Worm (Caenorhabditis elegans) whole organism, early embryonic: ENCODE measurements around the gene str-14.

Experiments used
- B0310.2 ChIP-seq: sonication (generic microtip); optimal IDR thresholded peaks from 2 replicates; lab custom pipeline; 2016; ENCODE audit warnings: mild to moderate bottlenecking, missing genetic modification characterization, missing compliant biosample characterization
- F13C5.2 ChIP-seq: sonication (generic microtip); optimal IDR thresholded peaks from 2 replicates; lab custom pipeline; 2017; ENCODE audit warnings: mild to moderate bottlenecking, missing genetic modification characterization, inconsistent platforms, missing compliant biosample characterization
- aly-1 ChIP-seq: sonication (generic microtip); optimal IDR thresholded peaks from 2 replicates; lab custom pipeline; 2016; ENCODE audit warnings: missing genetic modification characterization, missing compliant biosample characterization
- ama-1 ChIP-seq: fragments of 150-350 bp; optimal IDR thresholded peaks from 2 replicates; lab custom pipeline; 2014
- ceh-13 ChIP-seq: fragments of 200-800 bp; sonication (Bioruptor generic); optimal IDR thresholded peaks from 2 replicates; lab custom pipeline; 2018; ENCODE audit warnings: mild to moderate bottlenecking, missing genetic modification characterization, missing compliant biosample characterization
- ceh-36 ChIP-seq: sonication (generic microtip); optimal IDR thresholded peaks from 2 replicates; lab custom pipeline; 2016; ENCODE audit warnings: missing genetic modification characterization, inconsistent platforms, missing compliant biosample characterization
- ets-7 ChIP-seq: sonication (generic microtip); optimal IDR thresholded peaks from 2 replicates; lab custom pipeline; 2016; ENCODE audit warnings: missing genotype, missing genetic modification characterization, missing compliant biosample characterization
- flt-1 ChIP-seq: fragments of 200-800 bp; sonication (Bioruptor generic); IDR thresholded peaks from 2 replicates; pipeline ENCODE4 v1.3.6; 2022; ENCODE audit warnings: missing genetic modification characterization, missing compliant biosample characterization
- hmbx-1 ChIP-seq: sonication (generic microtip); optimal IDR thresholded peaks from 2 replicates; lab custom pipeline; 2016; ENCODE audit warnings: mild to moderate bottlenecking, missing genetic modification characterization, missing compliant biosample characterization
- hmg-4 ChIP-seq: fragments of 200-800 bp; sonication (Bioruptor generic); optimal IDR thresholded peaks from 2 replicates; lab custom pipeline; 2018; ENCODE audit warnings: mild to moderate bottlenecking, missing genetic modification characterization, missing compliant biosample characterization
- hnd-1 ChIP-seq: sonication (generic microtip); optimal IDR thresholded peaks from 2 replicates; lab custom pipeline; 2016; ENCODE audit warnings: missing genetic modification characterization, missing compliant biosample characterization
- pes-1 ChIP-seq: fragments of 200-800 bp; sonication (Bioruptor generic); IDR thresholded peaks from 2 replicates; pipeline ENCODE4 v1.3.6; 2022; ENCODE audit warnings: missing genetic modification reagents, missing genetic modification characterization, missing compliant biosample characterization
- scrt-1 ChIP-seq: fragments of 200-800 bp; sonication (Bioruptor generic); IDR thresholded peaks from 2 replicates; pipeline ENCODE4 v1.3.6; 2022; ENCODE audit warnings: missing genetic modification characterization, missing compliant biosample characterization
- sea-1 ChIP-seq: fragments of 200-800 bp; sonication (Bioruptor generic); conservative IDR thresholded peaks from 2 replicates; pipeline ENCODE4 v1.3.6; 2022; ENCODE audit warnings: missing genetic modification characterization, missing compliant biosample characterization
- tbx-11 ChIP-seq: fragments of 200-800 bp; sonication (Bioruptor generic); IDR thresholded peaks from 2 replicates; pipeline ENCODE4 v1.3.6; 2022; ENCODE audit warnings: missing genetic modification characterization, missing compliant biosample characterization
- tbx-37 ChIP-seq: fragments of 200-800 bp; sonication (Bioruptor generic); conservative IDR thresholded peaks from 2 replicates; pipeline ENCODE4 v1.3.6; 2022; ENCODE audit warnings: missing genetic modification reagents, missing genetic modification characterization, missing compliant biosample characterization
- tra-4 ChIP-seq: sonication (generic microtip); optimal IDR thresholded peaks from 2 replicates; lab custom pipeline; 2017; ENCODE audit warnings: missing genetic modification characterization, missing compliant biosample characterization

The str-14 gene

ce11 chrV:16433471-16433870 lies 21.5 kb downstream of the str-14 start, which contains the start of gene clec-234:
clec-234 (minus strand) TSS chrV:16433571.
- TF ChIP-seq hnd-1 (no peak), ceh-36 (tag; lab: Kevin White, UChicago) (no peak), B0310.2 (tag; lab: Kevin White, UChicago) (no peak), flt-1 (GFP tag; lab: Robert Waterston, UW) (no peak), hmbx-1 (tag; lab: Kevin White, UChicago) (no peak), ceh-13 (no peak), ets-7 (tag; lab: Kevin White, UChicago) (no peak), tbx-11 (no peak), ama-1 (lab: Kevin White, UChicago) (no peak), F13C5.2 (tag; lab: Kevin White, UChicago) (no peak), sea-1 (no peak), hmg-4 (GFP tag; lab: Kevin White, UChicago) (no peak), tra-4 (tag; lab: Kevin White, UChicago) (no peak)

ce11 chrV:16429940-16430339 lies 25.0 kb downstream of the str-14 start, which contains the start of gene str-73:
str-73 (plus strand) TSS chrV:16430240.
- TF ChIP-seq sea-1 (no peak), tbx-11 (no peak), ceh-13 (no peak)

- TF ChIP-seq ets-7 (tag; lab: Kevin White, UChicago) (no peak), tbx-37 (no peak), pes-1 (GFP tag; lab: Robert Waterston, UW) (no peak), B0310.2 (tag; lab: Kevin White, UChicago) (no peak), scrt-1 (GFP tag; lab: Robert Waterston, UW) (no peak), tbx-11 (no peak), ceh-36 (tag; lab: Kevin White, UChicago) (no peak), ama-1 (lab: Kevin White, UChicago) (no peak), hmg-4 (GFP tag; lab: Kevin White, UChicago) (no peak), hnd-1 (no peak), aly-1 (tag; lab: Kevin White, UChicago) (no peak), flt-1 (GFP tag; lab: Robert Waterston, UW) (no peak), tra-4 (tag; lab: Kevin White, UChicago) (no peak), sea-1 (no peak), F13C5.2 (tag; lab: Kevin White, UChicago) (no peak)
Measured at ce11 chrV:16429503-16429902, 25.5 kb downstream of the str-14 start, which contains the start of gene F26D2.10. F26D2.10 (minus strand) TSS chrV:16429603.

- TF ChIP-seq pes-1 (GFP tag; lab: Robert Waterston, UW) (no peak), hmbx-1 (tag; lab: Kevin White, UChicago) (no peak), ets-7 (tag; lab: Kevin White, UChicago) (no peak), sea-1 (no peak), F13C5.2 (tag; lab: Kevin White, UChicago) (no peak), scrt-1 (GFP tag; lab: Robert Waterston, UW) (no peak), ceh-13 (no peak), B0310.2 (tag; lab: Kevin White, UChicago) (no peak), aly-1 (tag; lab: Kevin White, UChicago) (no peak), hmg-4 (GFP tag; lab: Kevin White, UChicago) (no peak), ama-1 (lab: Kevin White, UChicago) (no peak), flt-1 (GFP tag; lab: Robert Waterston, UW) (no peak), tbx-11 (no peak)
Measured at ce11 chrV:16424428-16424827, 30.5 kb downstream of the str-14 start, which contains the start of gene srw-29. srw-29 (minus strand) TSS chrV:16424528.

ce11 chrV:16420696-16421095 lies 34.3 kb downstream of the str-14 start, which contains the start of gene srw-48:
srw-48 (plus strand) TSS chrV:16420996.
- TF ChIP-seq aly-1 (tag; lab: Kevin White, UChicago) (no peak), tbx-11 (no peak), tra-4 (tag; lab: Kevin White, UChicago) (no peak), ets-7 (tag; lab: Kevin White, UChicago) (no peak), B0310.2 (tag; lab: Kevin White, UChicago) (no peak), hmg-4 (GFP tag; lab: Kevin White, UChicago) (no peak), flt-1 (GFP tag; lab: Robert Waterston, UW) (no peak), ceh-36 (tag; lab: Kevin White, UChicago) (no peak), scrt-1 (GFP tag; lab: Robert Waterston, UW) (no peak)

ce11 chrV:16419769-16420168 lies 35.2 kb downstream of the str-14 start, which contains the start of gene F26D2.16:
F26D2.16 (minus strand) TSS chrV:16419869.
- TF ChIP-seq aly-1 (tag; lab: Kevin White, UChicago) (no peak), tra-4 (tag; lab: Kevin White, UChicago) (no peak), ets-7 (tag; lab: Kevin White, UChicago) (no peak), tbx-37 (no peak)

ce11 chrV:16417014-16417413 lies 38.0 kb downstream of the str-14 start, which contains the start of gene str-55:
str-55 (minus strand) TSS chrV:16417114.
- TF ChIP-seq F13C5.2 (tag; lab: Kevin White, UChicago) (no peak), hmbx-1 (tag; lab: Kevin White, UChicago) (no peak), tra-4 (tag; lab: Kevin White, UChicago) (no peak), tbx-37 (no peak), pes-1 (GFP tag; lab: Robert Waterston, UW) (no peak), sea-1 (no peak), ets-7 (tag; lab: Kevin White, UChicago) (no peak)

- TF ChIP-seq hnd-1, result no peak
Measured at ce11 chrV:16410521-16410920, 44.4 kb downstream of the str-14 start, which contains the start of gene srh-145. srh-145 (plus strand) TSS chrV:16410713.
